Fruit fly (Drosophila melanogaster) whole organism, adult: ENCODE data around the gene GstD3.

Experiments
- CG11617 ChIP-seq: fragments of 200-800 bp; sonication (Bioruptor generic); optimal IDR thresholded peaks from 2 replicates; lab custom pipeline; 2017; ENCODE audit warnings: mild to moderate bottlenecking, missing biosample characterization, missing genetic modification reagents, missing genetic modification characterization
- CG12768 ChIP-seq: fragments of 200-800 bp; sonication (Bioruptor generic); optimal IDR thresholded peaks from 2 replicates; lab custom pipeline; 2017; ENCODE audit warnings: missing biosample characterization, missing genetic modification characterization, mild to moderate bottlenecking, moderate library complexity, missing genetic modification reagents
- CG14711 ChIP-seq: fragments of 200-800 bp; sonication (Bioruptor generic); optimal IDR thresholded peaks from 2 replicates; lab custom pipeline; 2018; ENCODE audit warnings: missing biosample characterization, mild to moderate bottlenecking, missing genetic modification characterization, moderate library complexity
- CG1620 ChIP-seq: fragments of 200-800 bp; sonication (Bioruptor generic); optimal IDR thresholded peaks from 2 replicates; lab custom pipeline; 2016; ENCODE audit warnings: missing biosample characterization, missing genetic modification characterization
- CG33017 ChIP-seq: fragments of 200-800 bp; sonication (Bioruptor generic); optimal IDR thresholded peaks from 2 replicates; lab custom pipeline; 2018; ENCODE audit warnings: missing biosample characterization, mild to moderate bottlenecking, missing genetic modification characterization, moderate library complexity
- CG5204 ChIP-seq: fragments of 200-800 bp; sonication (Bioruptor generic); optimal IDR thresholded peaks from 2 replicates; lab custom pipeline; 2016; ENCODE audit warnings: missing biosample characterization, missing genetic modification characterization
- CG7045 ChIP-seq: fragments of 200-800 bp; sonication (Bioruptor generic); optimal IDR thresholded peaks from 2 replicates; lab custom pipeline; 2017; ENCODE audit warnings: missing biosample characterization, mild to moderate bottlenecking, missing genetic modification characterization
- CG7101 ChIP-seq: fragments of 200-800 bp; sonication (Bioruptor generic); optimal IDR thresholded peaks from 2 replicates; lab custom pipeline; 2018; ENCODE audit warnings: missing biosample characterization, mild to moderate bottlenecking, missing genetic modification characterization, moderate library complexity
- Clk ChIP-seq: fragments of 200-800 bp; sonication (Bioruptor generic); optimal IDR thresholded peaks from 2 replicates; lab custom pipeline; 2017; ENCODE audit warnings: missing biosample characterization, missing genetic modification characterization
- Crg-1 ChIP-seq: fragments of 200-800 bp; sonication (Bioruptor generic); optimal IDR thresholded peaks from 2 replicates; lab custom pipeline; 2016; ENCODE audit warnings: missing biosample characterization, missing genetic modification characterization
- Hr96 ChIP-seq: fragments of 200-800 bp; sonication (Bioruptor generic); optimal IDR thresholded peaks from 2 replicates; lab custom pipeline; 2016; ENCODE audit warnings: missing biosample characterization, missing genetic modification characterization
- Mnt ChIP-seq: fragments of 200-800 bp; sonication (Bioruptor generic); optimal IDR thresholded peaks from 2 replicates; lab custom pipeline; 2016; ENCODE audit warnings: missing biosample characterization, mild to moderate bottlenecking, missing genetic modification characterization
- bab1 ChIP-seq: fragments of 200-800 bp; sonication (Bioruptor generic); optimal IDR thresholded peaks from 3 replicates; lab custom pipeline; 2019; ENCODE audit warnings: missing biosample characterization, mild to moderate bottlenecking, missing genetic modification characterization, moderate library complexity
- cic ChIP-seq: fragments of 200-800 bp; sonication (Bioruptor generic); optimal IDR thresholded peaks from 2 replicates; lab custom pipeline; 2017; ENCODE audit warnings: missing biosample characterization, mild to moderate bottlenecking, missing genetic modification characterization, moderate library complexity
- cnc ChIP-seq, 2 experiments: fragments of >200 bp; optimal IDR thresholded peaks; 2 replicates each; lab custom pipeline; 2017
- kay ChIP-seq: fragments of 200-800 bp; sonication (Bioruptor generic); peaks from one replicate; lab custom pipeline; 2016; ENCODE audit warnings: missing biosample characterization, missing genetic modification characterization, borderline replicate concordance
- ovo ChIP-seq: fragments of 200-800 bp; sonication (Bioruptor generic); optimal IDR thresholded peaks from 2 replicates; lab custom pipeline; 2016; ENCODE audit warnings: missing biosample characterization, missing genetic modification characterization
- pad ChIP-seq: fragments of 200-800 bp; sonication (Bioruptor generic); optimal IDR thresholded peaks from 3 replicates; lab custom pipeline; 2017; ENCODE audit warnings: missing biosample characterization, missing genetic modification characterization, mild to moderate bottlenecking, moderate library complexity, missing genetic modification reagents
- tj ChIP-seq: fragments of 200-800 bp; sonication (Bioruptor generic); optimal IDR thresholded peaks from 3 replicates; lab custom pipeline; 2017; ENCODE audit warnings: missing biosample characterization, mild to moderate bottlenecking, missing genetic modification characterization, moderate library complexity
- toe ChIP-seq: fragments of 200-800 bp; sonication (Bioruptor generic); optimal IDR thresholded peaks from 2 replicates; lab custom pipeline; 2016; ENCODE audit warnings: missing biosample characterization, missing genetic modification characterization

GstD3 gene

dm6 chr3R:12395880-12396279 is 23.0 kb downstream of the GstD3 start, which contains the start of the genes CG10096 and CG10097:
TSS of gene CG10096 (minus strand) at chr3R:12395980.
TSS of gene CG10097 (minus strand) at chr3R:12395980.
- no peak for TF ChIP-seq CG33017 (tag; lab: Kevin White, UChicago)
- peak; percentile 75 for TF ChIP-seq kay

- TF ChIP-seq CG1620, result no peak
- no peak for TF ChIP-seq Crg-1 (GFP tag; lab: Kevin White, UChicago)
- no peak for TF ChIP-seq cic (GFP tag; lab: Kevin White, UChicago)
- TF ChIP-seq CG7101 (tag; lab: Kevin White, UChicago), result no peak
- TF ChIP-seq CG14711 (tag; lab: Kevin White, UChicago), result peak; percentile 7
- peak; percentile 49 for TF ChIP-seq CG7045 (GFP tag; lab: Kevin White, UChicago)
- no peak for TF ChIP-seq tj (GFP tag; lab: Kevin White, UChicago)
- TF ChIP-seq kay, result peak; percentile 88
Measured at dm6 chr3R:12398054-12398453, 25.2 kb downstream of the GstD3 start.

dm6 chr3R:12398620-12399247 is 25.9 kb downstream of the GstD3 start, which contains the start of gene Cyp9f3:
TSS of gene Cyp9f3 (minus strand) at chr3R:12398929.
- TF ChIP-seq CG33017 (tag; lab: Kevin White, UChicago) (no peak), Crg-1 (GFP tag; lab: Kevin White, UChicago) (no peak), CG11617 (no peak), ovo (no peak), cic (GFP tag; lab: Kevin White, UChicago) (peak; percentile 25), toe (GFP tag; lab: Kevin White, UChicago) (no peak), CG1620 (no peak), CG7045 (GFP tag; lab: Kevin White, UChicago) (no peak), tj (GFP tag; lab: Kevin White, UChicago) (no peak), pad (GFP tag; lab: Kevin White, UChicago) (peak; percentile 45), cnc (optimal IDR thresholded peaks at IDR 0.05; lab: Kevin White, UChicago) (no peak)

- TF ChIP-seq CG14711 (tag; lab: Kevin White, UChicago) (peak; percentile 5), cic (GFP tag; lab: Kevin White, UChicago) (peak; percentile 30), CG5204 (GFP tag; lab: Kevin White, UChicago) (no peak), Clk (GFP tag; lab: Kevin White, UChicago) (no peak), CG11617 (peak; percentile 26), tj (GFP tag; lab: Kevin White, UChicago) (no peak), CG33017 (tag; lab: Kevin White, UChicago) (peak; percentile 6), Mnt (GFP tag; lab: Kevin White, UChicago) (peak; percentile 32), cnc (optimal IDR thresholded peaks at IDR 0.05; lab: Kevin White, UChicago) (no peak), kay (no peak), toe (GFP tag; lab: Kevin White, UChicago) (no peak), CG7045 (GFP tag; lab: Kevin White, UChicago) (peak; percentile 46), ovo (no peak), Hr96 (GFP tag; lab: Kevin White, UChicago) (no peak), pad (GFP tag; lab: Kevin White, UChicago) (no peak), CG1620 (no peak), bab1 (GFP tag; lab: Kevin White, UChicago) (peak; percentile 10), Crg-1 (GFP tag; lab: Kevin White, UChicago) (no peak), CG12768 (GFP tag; lab: Kevin White, UChicago) (peak; percentile 44), CG7101 (tag; lab: Kevin White, UChicago) (peak; percentile 15)
Measured at dm6 chr3R:12401672-12402296, 28.9 kb downstream of the GstD3 start, which contains the start of gene DNAlig3. TSS of gene DNAlig3 (minus strand) at chr3R:12401839.

dm6 chr3R:12402935-12403334 is 30.1 kb downstream of the GstD3 start:
- TF ChIP-seq Clk (GFP tag; lab: Kevin White, UChicago), result peak; percentile 95
- peak; percentile 97 for TF ChIP-seq CG11617
- peak; percentile 99 for TF ChIP-seq kay
- peak; percentile 98 for TF ChIP-seq CG12768 (GFP tag; lab: Kevin White, UChicago)
- peak; percentile 96 for TF ChIP-seq Hr96 (GFP tag; lab: Kevin White, UChicago)
- TF ChIP-seq cnc (optimal IDR thresholded peaks at IDR 0.05; lab: Kevin White, UChicago), result no peak
- TF ChIP-seq Mnt (GFP tag; lab: Kevin White, UChicago), result peak; percentile 91
- TF ChIP-seq CG7045 (GFP tag; lab: Kevin White, UChicago), result peak; percentile 100
- TF ChIP-seq CG33017 (tag; lab: Kevin White, UChicago), result peak; percentile 99
- peak; percentile 86 for TF ChIP-seq ovo
- peak; percentile 85 for TF ChIP-seq Crg-1 (GFP tag; lab: Kevin White, UChicago)
- peak; percentile 99 for TF ChIP-seq CG7101 (tag; lab: Kevin White, UChicago)
- TF ChIP-seq CG1620, result peak; percentile 86
- peak; percentile 96 for TF ChIP-seq toe (GFP tag; lab: Kevin White, UChicago)
- peak; percentile 79 for TF ChIP-seq tj (GFP tag; lab: Kevin White, UChicago)
- peak; percentile 96 for TF ChIP-seq CG14711 (tag; lab: Kevin White, UChicago)
- TF ChIP-seq cic (GFP tag; lab: Kevin White, UChicago), result peak; percentile 88
- peak; percentile 98 for TF ChIP-seq bab1 (GFP tag; lab: Kevin White, UChicago)
- TF ChIP-seq CG5204 (GFP tag; lab: Kevin White, UChicago), result peak; percentile 96
- TF ChIP-seq pad (GFP tag; lab: Kevin White, UChicago), result peak; percentile 87

- peak; percentile 77 for TF ChIP-seq kay
- TF ChIP-seq CG11617, result no peak
Measured at dm6 chr3R:12405134-12405533, 32.3 kb downstream of the GstD3 start.
